Worm (Caenorhabditis elegans) whole organism, L4 larva: ENCODE results near the gene F25B5.5.
A peak's percentile ranks its signal among the peaks of the same experiment; 100 is the strongest.

Experiments
- F10B5.3 ChIP-seq: sonication (generic microtip); optimal IDR thresholded peaks from 2 replicates; lab custom pipeline; 2016; ENCODE audit warnings: mild to moderate bottlenecking, missing genetic modification characterization, missing compliant biosample characterization
- F26F4.8 ChIP-seq: fragments of 200-800 bp; sonication (Bioruptor generic); conservative IDR thresholded peaks from 2 replicates; pipeline ENCODE4 v1.3.6; 2022; ENCODE audit warnings: missing genetic modification characterization, missing compliant biosample characterization
- F37D6.2 ChIP-seq: sonication (generic microtip); optimal IDR thresholded peaks from 2 replicates; lab custom pipeline; 2016; ENCODE audit warnings: mild to moderate bottlenecking, missing genetic modification characterization, missing compliant biosample characterization
- T20F7.1 ChIP-seq: fragments of 200-800 bp; sonication (Bioruptor generic); optimal IDR thresholded peaks from 2 replicates; lab custom pipeline; 2018; ENCODE audit warnings: mild to moderate bottlenecking, missing genetic modification characterization, missing compliant biosample characterization
- T26A8.4 ChIP-seq: fragments of 200-800 bp; sonication (Bioruptor generic); IDR thresholded peaks from 2 replicates; pipeline ENCODE4 v1.3.6; 2022; ENCODE audit warnings: missing genetic modification characterization, missing compliant biosample characterization
- Y48G9A.11 ChIP-seq: fragments of 200-800 bp; sonication (Bioruptor generic); IDR thresholded peaks from 2 replicates; pipeline ENCODE4 v1.3.6; 2022; ENCODE audit warnings: missing genetic modification reagents, missing genetic modification characterization, missing compliant biosample characterization
- ZK546.5 ChIP-seq, 2 experiments: sonication (generic microtip); optimal IDR thresholded peaks; 2 replicates each; lab custom pipeline; 2017; ENCODE audit warnings: missing biosample characterization in 2 of 2, missing genetic modification characterization in 2 of 2
- aha-1 ChIP-seq: fragments of 150-350 bp; peaks from one replicate; lab custom pipeline; 2014; ENCODE audit warnings: missing biosample characterization, missing genetic modification characterization
- ama-1 ChIP-seq: fragments of 150-350 bp; optimal IDR thresholded peaks from 2 replicates; lab custom pipeline; 2014; ENCODE audit warnings: inconsistent platforms, mixed read lengths
- arid-1 ChIP-seq: fragments of 200-800 bp; sonication (Bioruptor generic); conservative IDR thresholded peaks from 2 replicates; pipeline ENCODE4 v1.3.6; 2022; ENCODE audit warnings: missing genetic modification reagents, missing genetic modification characterization, missing compliant biosample characterization
- ceh-20 ChIP-seq: fragments of 200-800 bp; sonication (Bioruptor generic); IDR thresholded peaks from 2 replicates; pipeline ENCODE4 v1.3.6; 2022; ENCODE audit warnings: missing genetic modification reagents, missing genetic modification characterization, missing compliant biosample characterization
- ceh-32 ChIP-seq: sonication (generic microtip); optimal IDR thresholded peaks from 2 replicates; lab custom pipeline; 2016; ENCODE audit warnings: mild to moderate bottlenecking, missing genetic modification characterization, missing compliant biosample characterization; ENCODE audit not compliant: poor library complexity
- ceh-44 ChIP-seq: fragments of 200-800 bp; sonication (Bioruptor generic); IDR thresholded peaks from 2 replicates; pipeline ENCODE4 v1.3.6; 2022; ENCODE audit warnings: missing genetic modification reagents, missing genetic modification characterization, missing compliant biosample characterization
- cey-2 ChIP-seq: sonication (generic microtip); optimal IDR thresholded peaks from 3 replicates; lab custom pipeline; 2017; ENCODE audit warnings: missing genetic modification characterization, mild to moderate bottlenecking, missing compliant biosample characterization, antibody characterized with exemption, borderline replicate concordance; ENCODE audit not compliant: insufficient read depth
- daf-12 ChIP-seq: fragments of 150-350 bp; optimal IDR thresholded peaks from 2 replicates; lab custom pipeline; 2014; ENCODE audit warnings: missing biosample characterization, missing genetic modification reagents, missing genetic modification characterization
- daf-16 ChIP-seq, 3 experiments: sonication (generic microtip); optimal IDR thresholded peaks; 2 replicates each; lab custom pipeline; 2016 to 2017; ENCODE audit warnings: missing genetic modification characterization in 3 of 3, missing genetic modification reagents in 3 of 3, mild to moderate bottlenecking in 2 of 3, missing compliant biosample characterization in 2 of 3, missing biosample characterization in 1 of 3, moderate library complexity in 1 of 3
- daf-8 ChIP-seq: fragments of 200-800 bp; sonication (Bioruptor generic); IDR thresholded peaks from 2 replicates; pipeline ENCODE4 v1.3.6; 2022; ENCODE audit warnings: missing genetic modification characterization, missing compliant biosample characterization
- duxl-1 ChIP-seq: sonication (generic microtip); optimal IDR thresholded peaks from 2 replicates; lab custom pipeline; 2016; ENCODE audit warnings: mild to moderate bottlenecking, missing genetic modification characterization, moderate library complexity, missing compliant biosample characterization; ENCODE audit not compliant: poor library complexity
- egl-27 ChIP-seq: sonication (generic microtip); optimal IDR thresholded peaks from 3 replicates; lab custom pipeline; 2017; ENCODE audit warnings: missing biosample characterization, missing genetic modification reagents, missing genetic modification characterization
- egl-43 ChIP-seq: fragments of 200-800 bp; sonication (Bioruptor generic); IDR thresholded peaks from 2 replicates; pipeline ENCODE4 v1.3.6; 2022; ENCODE audit warnings: missing genetic modification reagents, missing genetic modification characterization, missing compliant biosample characterization
- hlh-11 ChIP-seq: fragments of 200-800 bp; sonication (Bioruptor generic); optimal IDR thresholded peaks from 2 replicates; lab custom pipeline; 2018; ENCODE audit warnings: mild to moderate bottlenecking, missing genetic modification characterization, missing compliant biosample characterization
- lin-1 ChIP-seq: fragments of 200-800 bp; sonication (Bioruptor generic); IDR thresholded peaks from 2 replicates; pipeline ENCODE4 v1.3.6; 2022; ENCODE audit warnings: missing genetic modification reagents, missing genetic modification characterization, missing compliant biosample characterization
- lin-13 ChIP-seq: fragments of 150-350 bp; optimal IDR thresholded peaks from 2 replicates; lab custom pipeline; 2014; ENCODE audit warnings: missing biosample characterization, missing genetic modification reagents, missing genetic modification characterization
- lin-38 ChIP-seq: fragments of 200-800 bp; sonication (Bioruptor generic); IDR thresholded peaks from 2 replicates; pipeline ENCODE4 v1.3.6; 2022; ENCODE audit warnings: missing genetic modification reagents, missing genetic modification characterization, missing compliant biosample characterization
- mdl-1 ChIP-seq, 2 experiments: fragments of 150-350 bp in 1 of 2; sonication (generic microtip) in 1 of 2; optimal IDR thresholded peaks; 2 replicates each; lab custom pipeline; 2014 to 2017; ENCODE audit warnings: missing biosample characterization in 2 of 2, missing genetic modification characterization in 2 of 2
- mep-1 ChIP-seq: fragments of 150-350 bp; sonication (generic microtip); optimal IDR thresholded peaks from 3 replicates; lab custom pipeline; 2014; ENCODE audit warnings: missing biosample characterization, missing genetic modification characterization
- mes-2 ChIP-seq: sonication (generic microtip); optimal IDR thresholded peaks from 2 replicates; lab custom pipeline; 2016; ENCODE audit warnings: missing genotype, mild to moderate bottlenecking, missing genetic modification characterization, missing compliant biosample characterization; ENCODE audit not compliant: poor library complexity, severe bottlenecking
- mxl-2 ChIP-seq: fragments of 200-800 bp; sonication (Bioruptor generic); conservative IDR thresholded peaks from 2 replicates; pipeline ENCODE4 v1.3.6; 2022; ENCODE audit warnings: missing genetic modification reagents, missing genetic modification characterization, missing compliant biosample characterization
- nhr-10 ChIP-seq: fragments of 150-350 bp; optimal IDR thresholded peaks from 2 replicates; lab custom pipeline; 2014; ENCODE audit warnings: missing biosample characterization, missing genetic modification characterization
- nhr-102 ChIP-seq: sonication (generic microtip); optimal IDR thresholded peaks from 2 replicates; lab custom pipeline; 2016; ENCODE audit warnings: mild to moderate bottlenecking, missing genetic modification characterization, moderate library complexity, missing compliant biosample characterization
- nhr-11 ChIP-seq: fragments of 150-350 bp; optimal IDR thresholded peaks from 2 replicates; lab custom pipeline; 2014; ENCODE audit warnings: missing biosample characterization, missing genetic modification characterization
- nhr-48 ChIP-seq: sonication (generic microtip); optimal IDR thresholded peaks from 2 replicates; lab custom pipeline; 2016; ENCODE audit warnings: mild to moderate bottlenecking, missing genetic modification characterization, missing compliant biosample characterization
- nhr-77 ChIP-seq: fragments of 150-350 bp; optimal IDR thresholded peaks from 2 replicates; lab custom pipeline; 2014; ENCODE audit warnings: missing biosample characterization, missing genetic modification characterization
- set-16 ChIP-seq: fragments of 200-800 bp; sonication (Bioruptor generic); IDR thresholded peaks from 2 replicates; pipeline ENCODE4 v1.3.6; 2022; ENCODE audit warnings: missing genetic modification reagents, missing genetic modification characterization, missing compliant biosample characterization
- skn-1 ChIP-seq: fragments of 150-350 bp; optimal IDR thresholded peaks from 2 replicates; lab custom pipeline; 2014; ENCODE audit warnings: missing biosample characterization, missing genetic modification characterization
- spr-1 ChIP-seq: sonication (generic microtip); optimal IDR thresholded peaks from 2 replicates; lab custom pipeline; 2016; ENCODE audit warnings: mild to moderate bottlenecking, missing genetic modification characterization, missing compliant biosample characterization
- unc-39 ChIP-seq: sonication (generic microtip); optimal IDR thresholded peaks from 2 replicates; lab custom pipeline; 2017; ENCODE audit warnings: missing biosample characterization, missing genetic modification characterization
- unc-62 ChIP-seq, 3 experiments: fragments of 150-350 bp in 1 of 3; sonication (generic microtip); optimal IDR thresholded peaks in 2 of 3; peaks in 1 of 3; 1 replicate in 1 of 3; 2 replicates in 2 of 3; lab custom pipeline; 2014 to 2017; ENCODE audit warnings: missing biosample characterization in 3 of 3, missing genetic modification characterization in 3 of 3, missing genetic modification reagents in 3 of 3, missing genotype in 1 of 3
- zfp-2 ChIP-seq: sonication (generic microtip); optimal IDR thresholded peaks from 2 replicates; lab custom pipeline; 2016; ENCODE audit warnings: mild to moderate bottlenecking, missing genetic modification characterization, missing compliant biosample characterization
- zfp-3 ChIP-seq: fragments of 200-800 bp; sonication (Bioruptor generic); conservative IDR thresholded peaks from 2 replicates; pipeline ENCODE4 v1.3.6; 2022; ENCODE audit warnings: missing genetic modification reagents, missing genetic modification characterization, missing compliant biosample characterization
- zip-11 ChIP-seq: fragments of 200-800 bp; sonication (Bioruptor generic); IDR thresholded peaks from 2 replicates; pipeline ENCODE4 v1.3.6; 2022; ENCODE audit warnings: missing genetic modification characterization, missing compliant biosample characterization
- zip-2 ChIP-seq: fragments of 150-350 bp; optimal IDR thresholded peaks from 2 replicates; lab custom pipeline; 2014; ENCODE audit warnings: missing biosample characterization, missing genetic modification characterization
- ztf-7 ChIP-seq: fragments of 150-350 bp; optimal IDR thresholded peaks from 2 replicates; lab custom pipeline; 2014; ENCODE audit warnings: missing biosample characterization, missing genetic modification characterization

F25B5.5 gene

ce11 chrIII:5958172-5958886, 12.4 kb upstream of the F25B5.5 start, which contains the start of the genes nono-1 and nop-1 (continued):
- TF ChIP-seq T20F7.1 (GFP tag; lab: Kevin White, UChicago) (no peak), mdl-1 (tag; optimal IDR thresholded peaks at IDR 0.05; lab: Kevin White, UChicago) (peak in 1 of 2 experiments; percentile 53), daf-16 (GFP tag; optimal IDR thresholded peaks at IDR 0.05; lab: Kevin White, UChicago) (no peak), daf-16 (tag; optimal IDR thresholded peaks at IDR 0.05; lab: Kevin White, UChicago) (no peak), lin-38 (no peak)

ce11 chrIII:5953913-5954290, 8.0 kb upstream of the F25B5.5 start:
- TF ChIP-seq zfp-2 (tag; lab: Kevin White, UChicago) (no peak), nhr-48 (tag; lab: Kevin White, UChicago) (no peak), set-16 (peak; percentile 95), unc-62 (GFP tag; optimal IDR thresholded peaks at IDR 0.05 in 1 of 2; lab: Kevin White, UChicago) (peak in 1 of 2 experiments; percentile 68), unc-62 (tag; optimal IDR thresholded peaks at IDR 0.05; lab: Kevin White, UChicago) (no peak), ztf-7 (tag; lab: Kevin White, UChicago) (no peak), F37D6.2 (tag; lab: Kevin White, UChicago) (no peak), aha-1 (tag; lab: Kevin White, UChicago) (no peak), F26F4.8 (no peak), lin-13 (GFP tag; lab: Kevin White, UChicago) (no peak), cey-2 (no peak), unc-39 (no peak), egl-43 (GFP tag; lab: Robert Waterston, UW) (0 out of 2 replicates have a peak, but pooled peaks have one; percentile 26), daf-8 (GFP tag; lab: Robert Waterston, UW) (no peak), zip-11 (GFP tag; lab: Robert Waterston, UW) (no peak), ceh-44 (no peak), ceh-32 (tag; lab: Kevin White, UChicago) (no peak)
- TF ChIP-seq, all 104 proteins: peak for 3

- no peak for TF ChIP-seq set-16
- TF ChIP-seq F10B5.3 (tag; lab: Kevin White, UChicago) = peak; percentile 12
- TF ChIP-seq hlh-11 = peak; percentile 14
- peak; percentile 44 for TF ChIP-seq nhr-10 (tag; lab: Kevin White, UChicago)
- TF ChIP-seq ceh-20 (GFP tag; lab: Robert Waterston, UW) = 0 out of 2 replicates have a peak, but pooled peaks have one; percentile 10
- peak; percentile 59; the same call in 1 of the 2 replicates for TF ChIP-seq egl-43 (GFP tag; lab: Robert Waterston, UW)
- peak; percentile 43 for TF ChIP-seq mep-1
- TF ChIP-seq aha-1 (tag; lab: Kevin White, UChicago) = peak; percentile 73
- TF ChIP-seq T26A8.4 = peak; percentile 72; the same call in 1 of the 2 replicates
- TF ChIP-seq ZK546.5 (tag; optimal IDR thresholded peaks at IDR 0.05; lab: Kevin White, UChicago) = no peak
- peak; percentile 12 for TF ChIP-seq T20F7.1 (GFP tag; lab: Kevin White, UChicago)
- 0 out of 2 replicates have a peak, but pooled peaks have one; percentile 18 for TF ChIP-seq lin-1 (GFP tag; lab: Robert Waterston, UW)
- peak; percentile 14 for TF ChIP-seq nhr-48 (tag; lab: Kevin White, UChicago)
- TF ChIP-seq nhr-102 (tag; lab: Kevin White, UChicago) = peak; percentile 75
- no peak for TF ChIP-seq zip-2 (tag; lab: Kevin White, UChicago)
- peak; percentile 36 for TF ChIP-seq mes-2 (tag; lab: Kevin White, UChicago)
- TF ChIP-seq skn-1 (tag; lab: Kevin White, UChicago) = no peak
- 0 out of 2 replicates have a peak, but pooled peaks have one; percentile 5 for TF ChIP-seq mxl-2 (GFP tag; lab: Robert Waterston, UW)
- TF ChIP-seq spr-1 (tag; lab: Kevin White, UChicago) = peak; percentile 20
- TF ChIP-seq arid-1 (GFP tag; lab: Robert Waterston, UW) = peak; percentile 47; the same call in 1 of the 2 replicates
- TF ChIP-seq lin-38 = peak; percentile 47
- TF ChIP-seq ama-1 (lab: Kevin White, UChicago) = no peak
- TF ChIP-seq nhr-11 (tag; lab: Kevin White, UChicago) = no peak
- no peak for TF ChIP-seq duxl-1 (tag; lab: Kevin White, UChicago)
- no peak for TF ChIP-seq Y48G9A.11 (GFP tag; lab: Robert Waterston, UW)
- no peak for TF ChIP-seq egl-27 (tag; lab: Kevin White, UChicago)
- no peak for TF ChIP-seq daf-12 (tag; lab: Kevin White, UChicago)
- TF ChIP-seq zfp-3 (GFP tag; lab: Robert Waterston, UW) = peak; percentile 78; the same call in 1 of the 2 replicates
- TF ChIP-seq nhr-77 (tag; lab: Kevin White, UChicago) = peak; percentile 17
Observed at ce11 chrIII:5953041-5953912, 7.4 kb upstream of the F25B5.5 start.
